Fruit fly (Drosophila melanogaster): ENCODE measurements around the gene CG12147.
A peak's percentile ranks its signal among the peaks of the same experiment; 100 is the strongest.

Gene CG12147

dm6 chr3R:5454334-5454733, 27.3 kb upstream of the CG12147 start:
- TF ChIP-seq foxo (GFP tag; optimal IDR thresholded peaks at IDR 0.05) (peak in 1 of 2 experiments; percentile 26), OdsH (GFP tag; optimal IDR thresholded peaks at IDR 0.05) (peak; percentile 53), rgr (GFP tag; optimal IDR thresholded peaks at IDR 0.05) (peak; percentile 54), dmrt93B (GFP tag; optimal IDR thresholded peaks at IDR 0.05) (peak; percentile 24), Jra (GFP tag; optimal IDR thresholded peaks at IDR 0.05) (peak; percentile 35), Hr83 (GFP tag; optimal IDR thresholded peaks at IDR 0.05; ENCODE audit: poor library complexity, severe bottlenecking) (peak; percentile 84), fru (GFP tag; optimal IDR thresholded peaks at IDR 0.05) (peak; percentile 17), h (GFP tag; optimal IDR thresholded peaks at IDR 0.05) (peak; percentile 52), dsf (GFP tag; optimal IDR thresholded peaks at IDR 0.05; ENCODE audit: borderline replicate concordance) (no peak), HLH106 (tag; optimal IDR thresholded peaks at IDR 0.05) (no peak), usp (GFP tag; optimal IDR thresholded peaks at IDR 0.05) (no peak)

DNA sequence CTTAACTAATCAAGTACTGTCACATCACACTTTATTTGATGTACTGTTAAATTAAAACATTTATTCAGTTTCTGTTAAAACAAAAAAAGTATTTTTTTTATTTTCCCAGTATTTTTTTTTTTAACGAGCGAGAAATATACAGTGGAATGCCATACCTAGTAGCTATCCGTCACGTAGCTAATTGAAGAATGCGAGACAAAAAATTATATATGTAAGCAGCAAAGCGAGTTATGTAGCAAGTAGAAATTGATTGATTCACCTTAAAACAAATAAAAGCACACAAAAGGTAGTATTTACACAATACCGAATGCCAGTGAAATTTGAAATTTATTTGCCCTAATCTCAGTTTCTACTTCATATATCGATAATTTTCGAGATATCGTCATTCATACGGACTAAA, 11.7 kb upstream of the CG12147 start:
- TF ChIP-seq Dif (GFP tag; optimal IDR thresholded peaks at IDR 0.05; ENCODE audit: partially characterized antibody) (peak; percentile 54), CG9705 (GFP tag; optimal IDR thresholded peaks at IDR 0.05) (no peak), Vsx2 (GFP tag; optimal IDR thresholded peaks at IDR 0.05; ENCODE audit: partially characterized antibody) (peak; percentile 25)

dm6 chr3R:5429786-5430185, 2.7 kb upstream of the CG12147 start:
- TF ChIP-seq GATAd (GFP tag; optimal IDR thresholded peaks at IDR 0.05) (no peak), Dfd (GFP tag; optimal IDR thresholded peaks at IDR 0.05) (no peak), Mio (GFP tag; optimal IDR thresholded peaks at IDR 0.05) (no peak), br (GFP tag; optimal IDR thresholded peaks at IDR 0.05) (no peak), Rel (GFP tag; optimal IDR thresholded peaks at IDR 0.05) (no peak), Rel (tag; optimal IDR thresholded peaks at IDR 0.05) (no peak)

dm6 chr3R:5422123-5422522, 4.9 kb downstream of the CG12147 start:
- TF ChIP-seq CG32264 (GFP tag; optimal IDR thresholded peaks at IDR 0.05) (no peak), Myc (optimal IDR thresholded peaks at IDR 0.05) (no peak), Dif (GFP tag; optimal IDR thresholded peaks at IDR 0.05; ENCODE audit: partially characterized antibody) (no peak), HLH106 (tag; optimal IDR thresholded peaks at IDR 0.05) (no peak), fru (GFP tag; optimal IDR thresholded peaks at IDR 0.05) (peak; percentile 10), foxo (GFP tag; optimal IDR thresholded peaks at IDR 0.05) (peak in 1 of 2 experiments; percentile 4), CrebA (GFP tag; optimal IDR thresholded peaks at IDR 0.05; ENCODE audit: borderline replicate concordance) (no peak), Abd-B (GFP tag; optimal IDR thresholded peaks at IDR 0.05) (no peak), br (GFP tag; optimal IDR thresholded peaks at IDR 0.05) (no peak)

- no peak for TF ChIP-seq GATAd (GFP tag; optimal IDR thresholded peaks at IDR 0.05)
These were observed 6.6 kb downstream of the CG12147 start for dm6 chr3R:5420454-5420853.

DNA sequence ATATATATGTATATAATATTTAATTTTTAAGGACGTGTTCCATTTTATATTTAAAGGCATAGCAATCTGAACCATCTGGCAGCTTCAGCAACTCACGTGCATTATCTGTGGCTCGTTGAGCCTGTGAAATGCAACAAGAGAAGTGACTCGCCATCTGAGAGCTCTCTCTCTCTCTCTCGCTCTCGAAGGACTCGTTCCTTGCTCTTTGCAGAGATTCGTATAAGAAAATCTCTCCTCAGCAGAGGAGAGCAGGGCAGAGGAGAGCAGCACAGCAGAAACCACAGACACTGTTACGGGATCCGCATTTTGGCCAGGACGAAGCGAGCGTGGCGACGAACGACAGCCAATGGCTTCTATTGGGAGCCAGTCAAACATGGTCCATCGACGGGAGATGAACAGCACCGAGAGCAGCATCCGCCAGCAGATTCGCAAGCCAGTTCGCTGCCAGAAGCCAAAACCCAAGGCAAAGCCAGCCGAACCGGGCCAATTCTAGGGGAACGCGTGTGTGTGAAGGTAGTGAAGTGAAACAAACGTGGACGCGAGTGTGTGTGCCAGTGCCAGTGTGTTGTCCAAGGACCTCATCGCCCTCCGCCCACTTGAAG, 12.8 kb downstream of the CG12147 start, which contains the start of gene CG14669:
Gene CG14669 (plus strand): TSS at position 381 of the 602 bp plus-strand sequence.
- TF ChIP-seq N (GFP tag; optimal IDR thresholded peaks at IDR 0.05) (no peak), HLH106 (tag; optimal IDR thresholded peaks at IDR 0.05) (no peak), CG9705 (GFP tag; optimal IDR thresholded peaks at IDR 0.05) (no peak), Vsx2 (GFP tag; optimal IDR thresholded peaks at IDR 0.05; ENCODE audit: partially characterized antibody) (no peak), Jra (GFP tag; optimal IDR thresholded peaks at IDR 0.05) (no peak), br (GFP tag; optimal IDR thresholded peaks at IDR 0.05) (no peak), Myc (optimal IDR thresholded peaks at IDR 0.05) (no peak), jim (GFP tag; optimal IDR thresholded peaks at IDR 0.05) (no peak), brk (GFP tag; optimal IDR thresholded peaks at IDR 0.05) (no peak), Sp1 (GFP tag; optimal IDR thresholded peaks at IDR 0.05) (no peak), sv (GFP tag; optimal IDR thresholded peaks at IDR 0.05) (no peak), OdsH (GFP tag; optimal IDR thresholded peaks at IDR 0.05) (no peak)
